Worm (Caenorhabditis elegans) whole organism, early embryonic: ENCODE data around the gene F14E5.8.

Experiments
- F13C5.2 ChIP-seq: sonication (generic microtip); optimal IDR thresholded peaks from 2 replicates; lab custom pipeline; 2017; ENCODE audit warnings: mild to moderate bottlenecking, missing genetic modification characterization, inconsistent platforms, missing compliant biosample characterization
- ama-1 ChIP-seq: fragments of 150-350 bp; optimal IDR thresholded peaks from 2 replicates; lab custom pipeline; 2014
- ceh-36 ChIP-seq: sonication (generic microtip); optimal IDR thresholded peaks from 2 replicates; lab custom pipeline; 2016; ENCODE audit warnings: missing genetic modification characterization, inconsistent platforms, missing compliant biosample characterization
- ets-7 ChIP-seq: sonication (generic microtip); optimal IDR thresholded peaks from 2 replicates; lab custom pipeline; 2016; ENCODE audit warnings: missing genotype, missing genetic modification characterization, missing compliant biosample characterization
- sea-1 ChIP-seq: fragments of 200-800 bp; sonication (Bioruptor generic); conservative IDR thresholded peaks from 2 replicates; pipeline ENCODE4 v1.3.6; 2022; ENCODE audit warnings: missing genetic modification characterization, missing compliant biosample characterization

ce11 chrII:8442717-8443223, 22.9 kb downstream of the F14E5.8 start, which contains the start of gene eif-3.G:
- no peak for TF ChIP-seq F13C5.2 (tag; lab: Kevin White, UChicago)
- TF ChIP-seq ets-7 = no peak
- no peak for TF ChIP-seq ama-1 (lab: Kevin White, UChicago)
- no peak for TF ChIP-seq ceh-36 (tag; lab: Kevin White, UChicago)
- TF ChIP-seq sea-1 (GFP tag; lab: Robert Waterston, UW) = no peak
